Fruit fly (Drosophila melanogaster) whole organism, embryonic: ENCODE data around the gene Hmt4-20.

Experiments
- Antp ChIP-seq: fragments of 200-800 bp; sonication (Bioruptor generic); optimal IDR thresholded peaks from 3 replicates; lab custom pipeline; 2016; ENCODE audit warnings: missing biosample characterization, missing genetic modification characterization
- Atf6 ChIP-seq: fragments of 200-800 bp; sonication (Bioruptor generic); IDR thresholded peaks from 2 replicates; pipeline ENCODE4 v1.3.6; 2022; ENCODE audit warnings: missing biosample characterization, missing genetic modification characterization
- BEAF-32 ChIP-seq: fragments of 200-800 bp; sonication (Bioruptor generic); optimal IDR thresholded peaks from 3 replicates; lab custom pipeline; 2017; ENCODE audit warnings: missing biosample characterization, missing genetic modification characterization, mild to moderate bottlenecking, moderate library complexity, missing genetic modification reagents
- CG10209 ChIP-seq: fragments of 200-800 bp; sonication (Bioruptor generic); optimal IDR thresholded peaks from 3 replicates; lab custom pipeline; 2017; ENCODE audit warnings: missing biosample characterization, mild to moderate bottlenecking, missing genetic modification characterization, missing genetic modification reagents
- CG1024 ChIP-seq: fragments of 200-800 bp; sonication (Bioruptor generic); IDR thresholded peaks from 2 replicates; pipeline ENCODE4 v1.3.6; 2022; ENCODE audit warnings: missing biosample characterization, missing genetic modification characterization
- CG11456 ChIP-seq: fragments of 200-800 bp; sonication (Bioruptor generic); IDR thresholded peaks from 3 replicates; pipeline ENCODE4 v1.3.6; 2022; ENCODE audit warnings: missing biosample characterization, missing genetic modification characterization
- CG11696 ChIP-seq: fragments of 200-800 bp; sonication (Bioruptor generic); IDR thresholded peaks from 2 replicates; pipeline ENCODE4 v1.3.6; 2022; ENCODE audit warnings: missing biosample characterization, missing genetic modification characterization
- CG13894 ChIP-seq: fragments of 200-800 bp; sonication (Bioruptor generic); optimal IDR thresholded peaks from 3 replicates; lab custom pipeline; 2018; ENCODE audit warnings: missing biosample characterization, mild to moderate bottlenecking, missing genetic modification characterization, moderate library complexity
- CG15011 ChIP-seq: fragments of 200-800 bp; sonication (Bioruptor generic); optimal IDR thresholded peaks from 3 replicates; lab custom pipeline; 2018; ENCODE audit warnings: missing biosample characterization, mild to moderate bottlenecking, missing genetic modification characterization
- CG1647 ChIP-seq: fragments of 200-800 bp; sonication (Bioruptor generic); optimal IDR thresholded peaks from 3 replicates; lab custom pipeline; 2016; ENCODE audit warnings: missing biosample characterization, missing genetic modification characterization
- CG17612 ChIP-seq: fragments of 200-800 bp; sonication (Bioruptor generic); IDR thresholded peaks from 2 replicates; pipeline ENCODE4 v1.3.6; 2022; ENCODE audit warnings: missing biosample characterization, missing genetic modification characterization
- CG2120 ChIP-seq: fragments of 200-800 bp; sonication (Bioruptor generic); optimal IDR thresholded peaks from 3 replicates; lab custom pipeline; 2016; ENCODE audit warnings: missing biosample characterization, missing genetic modification characterization
- CG2129 ChIP-seq: fragments of 200-800 bp; sonication (Bioruptor generic); IDR thresholded peaks from 2 replicates; pipeline ENCODE4 v1.3.6; 2022; ENCODE audit warnings: missing biosample characterization, missing genetic modification characterization; ENCODE audit not compliant: partially characterized antibody
- CG2712 ChIP-seq: fragments of 200-800 bp; optimal IDR thresholded peaks from 3 replicates; lab custom pipeline; 2019; ENCODE audit warnings: missing biosample characterization, mild to moderate bottlenecking, missing genetic modification characterization, moderate library complexity
- CG30403 ChIP-seq: fragments of 200-800 bp; sonication (Bioruptor generic); optimal IDR thresholded peaks from 3 replicates; lab custom pipeline; 2016; ENCODE audit warnings: missing biosample characterization, missing genetic modification characterization
- CG33213 ChIP-seq: fragments of 200-800 bp; sonication (Bioruptor generic); optimal IDR thresholded peaks from 3 replicates; lab custom pipeline; 2016; ENCODE audit warnings: missing biosample characterization, missing genetic modification characterization
- CG3407 ChIP-seq: fragments of 200-800 bp; sonication (Bioruptor generic); optimal IDR thresholded peaks from 2 replicates; lab custom pipeline; 2018; ENCODE audit warnings: missing biosample characterization, mild to moderate bottlenecking, missing genetic modification characterization
- CG3838 ChIP-seq: fragments of 200-800 bp; sonication (Bioruptor generic); optimal IDR thresholded peaks from 3 replicates; lab custom pipeline; 2016; ENCODE audit warnings: missing biosample characterization, missing genetic modification characterization
- CG3847 ChIP-seq: fragments of 200-800 bp; sonication (Bioruptor generic); IDR thresholded peaks from 2 replicates; pipeline ENCODE4 v1.3.6; 2022; ENCODE audit warnings: missing biosample characterization, missing genetic modification characterization
- CG4820 ChIP-seq: fragments of 200-800 bp; sonication (Bioruptor generic); optimal IDR thresholded peaks from 3 replicates; lab custom pipeline; 2016; ENCODE audit warnings: missing biosample characterization, missing genetic modification characterization
- CG7786 ChIP-seq: fragments of 200-800 bp; sonication (Bioruptor generic); optimal IDR thresholded peaks from 2 replicates; lab custom pipeline; 2016; ENCODE audit warnings: missing biosample characterization, missing genetic modification characterization
- Dbx ChIP-seq: fragments of 200-800 bp; sonication (Bioruptor generic); IDR thresholded peaks from 3 replicates; pipeline ENCODE4 v1.3.6; 2022; ENCODE audit warnings: missing biosample characterization, missing genetic modification characterization
- Doc2 ChIP-seq: fragments of 200-800 bp; sonication (Bioruptor generic); IDR thresholded peaks from 2 replicates; pipeline ENCODE4 v1.3.6; 2022; ENCODE audit warnings: missing biosample characterization, missing genetic modification characterization
- Dp ChIP-seq: fragments of 200-800 bp; sonication (Bioruptor generic); optimal IDR thresholded peaks from 2 replicates; lab custom pipeline; 2018; ENCODE audit warnings: missing biosample characterization, mild to moderate bottlenecking, missing genetic modification characterization, moderate library complexity
- E2f2 ChIP-seq: fragments of 200-800 bp; sonication (Bioruptor generic); IDR thresholded peaks from 2 replicates; pipeline ENCODE4 v1.3.6; 2022; ENCODE audit warnings: missing biosample characterization, missing genetic modification characterization
- Fer2 ChIP-seq: fragments of 200-800 bp; sonication (Bioruptor generic); optimal IDR thresholded peaks from 2 replicates; lab custom pipeline; 2018; ENCODE audit warnings: missing biosample characterization, mild to moderate bottlenecking, missing genetic modification characterization, moderate library complexity
- HLH4C ChIP-seq: fragments of 200-800 bp; sonication (Bioruptor generic); IDR thresholded peaks from 3 replicates; pipeline ENCODE4 v1.3.6; 2022; ENCODE audit warnings: missing biosample characterization, missing genetic modification characterization; ENCODE audit not compliant: partially characterized antibody
- Jarid2 ChIP-seq: fragments of 200-800 bp; sonication (Bioruptor generic); optimal IDR thresholded peaks from 3 replicates; lab custom pipeline; 2017; ENCODE audit warnings: mild to moderate bottlenecking, missing biosample characterization, missing genetic modification reagents, missing genetic modification characterization
- Lim3 ChIP-seq: fragments of 200-800 bp; sonication (Bioruptor generic); IDR thresholded peaks from 2 replicates; pipeline ENCODE4 v1.3.6; 2022; ENCODE audit warnings: missing biosample characterization, missing genetic modification characterization
- Oli ChIP-seq: fragments of 200-800 bp; sonication (Bioruptor generic); optimal IDR thresholded peaks from 2 replicates; lab custom pipeline; 2018; ENCODE audit warnings: missing biosample characterization, mild to moderate bottlenecking, missing genetic modification characterization, moderate library complexity
- Six4 ChIP-seq: fragments of 200-800 bp; sonication (Bioruptor generic); optimal IDR thresholded peaks from 2 replicates; lab custom pipeline; 2016; ENCODE audit warnings: missing biosample characterization, missing genetic modification characterization
- Sox100B ChIP-seq: fragments of 200-800 bp; sonication (Bioruptor generic); optimal IDR thresholded peaks from 3 replicates; lab custom pipeline; 2018; ENCODE audit warnings: missing biosample characterization, mild to moderate bottlenecking, missing genetic modification characterization
- cg ChIP-seq: fragments of 200-800 bp; sonication (Bioruptor generic); optimal IDR thresholded peaks from 3 replicates; lab custom pipeline; 2019; ENCODE audit warnings: missing biosample characterization, mild to moderate bottlenecking, missing genetic modification characterization, moderate library complexity
- chn ChIP-seq: fragments of 200-800 bp; sonication (Bioruptor generic); optimal IDR thresholded peaks from 2 replicates; lab custom pipeline; 2016; ENCODE audit warnings: missing biosample characterization, missing genetic modification characterization
- ci ChIP-seq: fragments of 200-800 bp; sonication (Bioruptor generic); IDR thresholded peaks from 3 replicates; pipeline ENCODE4 v1.3.6; 2022; ENCODE audit warnings: missing biosample characterization, missing genetic modification characterization
- esg ChIP-seq: fragments of 200-800 bp; sonication (Bioruptor generic); conservative IDR thresholded peaks from 2 replicates; pipeline ENCODE4 v1.3.6; 2022; ENCODE audit warnings: missing biosample characterization, missing genetic modification characterization
- fd102C ChIP-seq: fragments of 200-800 bp; sonication (Bioruptor generic); optimal IDR thresholded peaks from 2 replicates; lab custom pipeline; 2018; ENCODE audit warnings: missing biosample characterization, mild to moderate bottlenecking, missing genetic modification characterization, moderate library complexity
- gsb-n ChIP-seq: fragments of 200-800 bp; sonication (Bioruptor generic); optimal IDR thresholded peaks from 3 replicates; lab custom pipeline; 2018; ENCODE audit warnings: missing biosample characterization, mild to moderate bottlenecking, missing genetic modification characterization
- hbn ChIP-seq: fragments of 200-800 bp; sonication (Bioruptor generic); IDR thresholded peaks from 2 replicates; pipeline ENCODE4 v1.3.6; 2022; ENCODE audit warnings: missing biosample characterization, missing genetic modification characterization; ENCODE audit not compliant: partially characterized antibody
- hkb ChIP-seq, 2 experiments: fragments of 200-800 bp in 1 of 2; fragments of >200 bp in 1 of 2; sonication (Bioruptor generic) in 1 of 2; IDR thresholded peaks in 1 of 2; optimal IDR thresholded peaks in 1 of 2; 2 replicates each; pipeline versions ENCODE4 v1.3.6 to Lab custom; 2017 to 2022; ENCODE audit warnings: missing biosample characterization in 1 of 2, missing genetic modification characterization in 1 of 2
- kni ChIP-seq: fragments of 200-800 bp; sonication (Bioruptor generic); optimal IDR thresholded peaks from 3 replicates; lab custom pipeline; 2017; ENCODE audit warnings: mild to moderate bottlenecking, missing biosample characterization, missing genetic modification reagents, missing genetic modification characterization
- nau ChIP-seq: fragments of 200-800 bp; sonication (Bioruptor generic); optimal IDR thresholded peaks from 3 replicates; lab custom pipeline; 2017; ENCODE audit warnings: missing biosample characterization, mild to moderate bottlenecking, missing genetic modification characterization, missing genetic modification reagents
- psq ChIP-seq: fragments of 200-800 bp; sonication (Bioruptor generic); optimal IDR thresholded peaks from 2 replicates; lab custom pipeline; 2017; ENCODE audit warnings: missing biosample characterization, missing genetic modification characterization
- row ChIP-seq: fragments of 200-800 bp; sonication (Bioruptor generic); IDR thresholded peaks from 3 replicates; pipeline ENCODE4 v1.3.6; 2022; ENCODE audit warnings: missing biosample characterization, missing genetic modification characterization
- sc ChIP-seq, 3 experiments: fragments of >200 bp in 2 of 3; fragments of 200-800 bp in 1 of 3; sonication (Bioruptor generic) in 1 of 3; optimal IDR thresholded peaks; 2 replicates in 2 of 3; 3 replicates in 1 of 3; lab custom pipeline; 2017; ENCODE audit warnings: mild to moderate bottlenecking in 1 of 3, missing biosample characterization in 1 of 3, missing genetic modification characterization in 1 of 3, missing genetic modification reagents in 1 of 3
- sd ChIP-seq: fragments of 200-800 bp; sonication (Bioruptor generic); optimal IDR thresholded peaks from 3 replicates; lab custom pipeline; 2018; ENCODE audit warnings: missing biosample characterization, mild to moderate bottlenecking, missing genetic modification characterization, moderate library complexity
- seq ChIP-seq: fragments of 200-800 bp; sonication (Bioruptor generic); IDR thresholded peaks from 2 replicates; pipeline ENCODE4 v1.3.6; 2022; ENCODE audit warnings: missing biosample characterization, missing genetic modification characterization
- sim ChIP-seq: fragments of 200-800 bp; sonication (Bioruptor generic); IDR thresholded peaks from 2 replicates; pipeline ENCODE4 v1.3.6; 2022; ENCODE audit warnings: missing biosample characterization, missing genetic modification characterization
- wdn ChIP-seq: fragments of 200-800 bp; sonication (Bioruptor generic); IDR thresholded peaks from 2 replicates; pipeline ENCODE4 v1.3.6; 2022; ENCODE audit warnings: missing biosample characterization, missing genetic modification characterization
- zfh2 ChIP-seq: fragments of 200-800 bp; sonication (Bioruptor generic); optimal IDR thresholded peaks from 2 replicates; lab custom pipeline; 2016; ENCODE audit warnings: missing biosample characterization, missing genetic modification characterization

The Hmt4-20 gene

dm6 chrX:647056-647627 is 8.7 kb downstream of the Hmt4-20 start, which contains the start of gene Roc1a:
Roc1a (plus strand) TSS chrX:647304.
- TF ChIP-seq CG1647 (GFP tag; lab: Kevin White, UChicago), result no peak
- no peak for TF ChIP-seq Jarid2
- TF ChIP-seq Fer2 (tag; lab: Kevin White, UChicago), result no peak
- no peak for TF ChIP-seq esg
- TF ChIP-seq E2f2 (GFP tag; lab: Robert Waterston, UW), result no peak
- no peak for TF ChIP-seq sc (optimal IDR thresholded peaks at IDR 0.05; lab: Kevin White, UChicago)
- no peak for TF ChIP-seq sc (GFP tag; optimal IDR thresholded peaks at IDR 0.05; lab: Kevin White, UChicago)
- no peak for TF ChIP-seq CG33213 (GFP tag; lab: Kevin White, UChicago)
- TF ChIP-seq CG30403 (GFP tag; lab: Kevin White, UChicago), result peak; percentile 20
- TF ChIP-seq zfh2 (GFP tag; lab: Kevin White, UChicago), result no peak
- TF ChIP-seq CG11696 (GFP tag; lab: Robert Waterston, UW), result no peak
- TF ChIP-seq CG11456 (GFP tag; lab: Robert Waterston, UW), result 0 out of 3 replicates have a peak, but pooled peaks have one; percentile 20
- TF ChIP-seq BEAF-32, result peak; percentile 78
- no peak for TF ChIP-seq CG4820 (GFP tag; lab: Kevin White, UChicago)
- no peak for TF ChIP-seq wdn
- TF ChIP-seq row (GFP tag; lab: Robert Waterston, UW), result peak; percentile 73
- TF ChIP-seq chn, result no peak
- TF ChIP-seq Oli, result no peak
- no peak for TF ChIP-seq CG2120
- TF ChIP-seq CG10209 (GFP tag; lab: Kevin White, UChicago), result no peak
- TF ChIP-seq Dp (GFP tag; lab: Kevin White, UChicago), result no peak
- TF ChIP-seq gsb-n (tag; lab: Kevin White, UChicago), result no peak
- no peak for TF ChIP-seq Dbx
- TF ChIP-seq CG15011 (GFP tag; lab: Kevin White, UChicago), result no peak
- TF ChIP-seq CG3847, result 0 out of 2 replicates have a peak, but pooled peaks have one; percentile 22
- TF ChIP-seq Six4 (GFP tag; lab: Kevin White, UChicago), result no peak
- no peak for TF ChIP-seq Sox100B (GFP tag; lab: Kevin White, UChicago)
- TF ChIP-seq CG13894 (tag; lab: Kevin White, UChicago), result no peak
- TF ChIP-seq CG3838 (GFP tag; lab: Kevin White, UChicago), result no peak
- TF ChIP-seq CG2129 (GFP tag; lab: Robert Waterston, UW), result peak; percentile 28; the same call in 1 of the 2 replicates
- TF ChIP-seq CG1024 (GFP tag; lab: Robert Waterston, UW), result no peak
- TF ChIP-seq ci, result no peak
- no peak for TF ChIP-seq fd102C
- no peak for TF ChIP-seq CG3407
- peak; percentile 25 for TF ChIP-seq CG2712 (tag; lab: Kevin White, UChicago)
- TF ChIP-seq Lim3 (GFP tag; lab: Robert Waterston, UW), result no peak
- no peak for TF ChIP-seq CG7786
- TF ChIP-seq sim (GFP tag; lab: Robert Waterston, UW), result no peak
- no peak for TF ChIP-seq psq (GFP tag; lab: Kevin White, UChicago)
- TF ChIP-seq Atf6, result no peak
- TF ChIP-seq hbn, result peak; percentile 57
- TF ChIP-seq Doc2 (GFP tag; lab: Robert Waterston, UW), result no peak
- TF ChIP-seq kni (GFP tag; lab: Kevin White, UChicago), result no peak
- TF ChIP-seq HLH4C (GFP tag; lab: Robert Waterston, UW), result peak; percentile 59
- TF ChIP-seq nau (GFP tag; lab: Kevin White, UChicago), result no peak
- no peak for TF ChIP-seq sd (tag; lab: Kevin White, UChicago)
- no peak for TF ChIP-seq hkb (optimal IDR thresholded peaks at IDR 0.05; lab: Kevin White, UChicago)
- no peak for TF ChIP-seq hkb (GFP tag; IDR thresholded peaks at IDR 0.05; lab: Robert Waterston, UW)
- no peak for TF ChIP-seq seq
- no peak for TF ChIP-seq cg (GFP tag; lab: Kevin White, UChicago)
- no peak for TF ChIP-seq Antp (GFP tag; lab: Kevin White, UChicago)
- no peak for TF ChIP-seq CG17612 (GFP tag; lab: Robert Waterston, UW)
